Worm (Caenorhabditis elegans) whole organism, mixed stage, embryonic: Measurements from ENCODE around the gene C29H12.2.

Source experiments
- blmp-1 ChIP-seq: fragments of 150-350 bp; optimal IDR thresholded peaks from 2 replicates; lab custom pipeline; 2014; ENCODE audit warnings: missing biosample characterization, missing genetic modification characterization
- lin-13 ChIP-seq: fragments of 150-350 bp; optimal IDR thresholded peaks from 2 replicates; lab custom pipeline; 2014; ENCODE audit warnings: missing biosample characterization, missing genetic modification characterization
- mep-1 ChIP-seq: fragments of 150-350 bp; optimal IDR thresholded peaks from 2 replicates; lab custom pipeline; 2017; ENCODE audit warnings: missing biosample characterization, missing genetic modification reagents, missing genetic modification characterization, inconsistent platforms
- unc-39 ChIP-seq: fragments of 150-350 bp; optimal IDR thresholded peaks from 2 replicates; lab custom pipeline; 2014; ENCODE audit warnings: missing biosample characterization, missing genetic modification characterization
- unc-62 ChIP-seq: fragments of 150-350 bp; optimal IDR thresholded peaks from 2 replicates; lab custom pipeline; 2014; ENCODE audit warnings: missing biosample characterization, missing genetic modification reagents, missing genetic modification characterization

DNA sequence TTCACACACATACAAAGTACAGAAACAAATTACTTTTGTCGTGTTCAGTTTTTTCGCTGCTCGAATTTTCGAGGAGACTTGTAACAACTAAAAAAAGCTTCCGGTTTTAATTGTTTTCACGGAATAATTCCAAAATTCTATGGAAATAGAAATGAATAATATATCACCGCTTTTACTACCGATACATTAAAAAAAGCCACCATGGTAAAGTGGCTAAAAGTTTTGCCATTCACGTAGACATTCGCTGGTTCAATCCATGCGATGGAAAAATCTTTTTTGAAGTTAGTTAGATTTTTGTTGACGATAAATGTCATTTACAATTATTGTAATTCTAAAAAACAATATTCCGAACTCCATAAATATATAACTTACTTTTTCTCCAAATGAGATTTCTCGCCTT, 45.1 kb downstream of the C29H12.2 start:
- TF ChIP-seq unc-62 (no peak), blmp-1 (tag; lab: Kevin White, UChicago) (no peak), mep-1 (tag; lab: Kevin White, UChicago) (no peak), lin-13 (tag; lab: Kevin White, UChicago) (no peak), unc-39 (tag; lab: Kevin White, UChicago) (no peak)
